Fruit fly (Drosophila melanogaster) whole organism, pupa: Measurements from ENCODE around the gene Mic26-27.

Source experiments
- CG10348 ChIP-seq: fragments of 200-800 bp; sonication (Bioruptor generic); IDR thresholded peaks from 2 replicates; pipeline ENCODE4 v1.3.6; 2022; ENCODE audit warnings: missing biosample characterization, missing genetic modification characterization
- CG17806 ChIP-seq: fragments of 200-800 bp; sonication (Bioruptor generic); optimal IDR thresholded peaks from 2 replicates; lab custom pipeline; 2018; ENCODE audit warnings: missing biosample characterization, mild to moderate bottlenecking, missing genetic modification characterization, moderate library complexity
- CG9948 ChIP-seq: fragments of 200-800 bp; sonication (Bioruptor generic); optimal IDR thresholded peaks from 2 replicates; lab custom pipeline; 2018; ENCODE audit warnings: missing biosample characterization, mild to moderate bottlenecking, missing genetic modification characterization, moderate library complexity
- fd96Ca ChIP-seq: fragments of 200-800 bp; sonication (Bioruptor generic); IDR thresholded peaks from 3 replicates; pipeline ENCODE4 v1.3.6; 2022; ENCODE audit warnings: missing biosample characterization, missing genetic modification characterization

DNA sequence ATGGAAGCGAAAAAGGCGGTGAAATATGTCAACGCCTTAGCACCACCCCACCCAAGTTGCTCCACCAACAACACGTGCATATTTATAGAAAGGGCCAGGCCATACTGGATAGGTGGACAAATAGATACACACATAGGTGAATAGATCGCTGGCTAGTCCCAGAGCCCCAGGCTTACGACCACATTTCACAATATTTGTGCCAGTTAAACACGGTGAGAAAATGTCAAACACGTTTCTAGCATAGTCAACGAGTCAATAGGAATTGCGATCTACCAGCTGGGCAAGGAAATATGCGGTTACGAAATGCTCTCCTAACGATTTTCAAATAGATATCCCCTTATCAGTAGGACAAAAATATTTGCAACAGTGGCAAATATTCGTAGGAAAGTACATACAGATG, 51.7 kb downstream of the Mic26-27 start:
- TF ChIP-seq CG17806 (tag; lab: Kevin White, UChicago) (no peak), CG9948 (tag; lab: Kevin White, UChicago) (no peak), CG10348 (GFP tag; lab: Robert Waterston, UW) (no peak), fd96Ca (GFP tag; lab: Robert Waterston, UW) (no peak)
